Worm (Caenorhabditis elegans): ENCODE data around the gene clec-202.

ce11 chrIV:17316398-17316797, 44.8 kb upstream of the clec-202 start, which contains the start of gene C49C3.20:
- TF ChIP-seq che-1 (tag; optimal IDR thresholded peaks at IDR 0.05) = no peak
- TF ChIP-seq pag-3 (tag; optimal IDR thresholded peaks at IDR 0.05; ENCODE audit: borderline replicate concordance) = no peak
- no peak for TF ChIP-seq hlh-8 (tag; optimal IDR thresholded peaks at IDR 0.05)
- no peak for TF ChIP-seq mec-3 (tag; optimal IDR thresholded peaks at IDR 0.05; ENCODE audit: borderline replicate concordance)
- TF ChIP-seq ceh-45 (GFP tag; IDR thresholded peaks at IDR 0.05) = no peak
- no peak for TF ChIP-seq pha-4 (tag; optimal IDR thresholded peaks at IDR 0.05)
- no peak for TF ChIP-seq pha-2 (tag; optimal IDR thresholded peaks at IDR 0.05)
- TF ChIP-seq ama-1 (optimal IDR thresholded peaks at IDR 0.05) = no peak
- no peak for TF ChIP-seq elt-2 (tag; optimal IDR thresholded peaks at IDR 0.05)
- no peak for TF ChIP-seq T23F11.4 (GFP tag; optimal IDR thresholded peaks at IDR 0.05)
- no peak for TF ChIP-seq ceh-19 (GFP tag; optimal IDR thresholded peaks at IDR 0.05)
- no peak for TF ChIP-seq rnt-1 (tag; optimal IDR thresholded peaks at IDR 0.05)
- TF ChIP-seq pqm-1 (tag; optimal IDR thresholded peaks at IDR 0.05) = no peak
